Fruit fly (Drosophila melanogaster) whole organism, prepupa: Measurements from ENCODE around the gene hgo.

Experiments used
- Blimp-1 ChIP-seq: fragments of 200-800 bp; sonication (Bioruptor generic); optimal IDR thresholded peaks from 3 replicates; lab custom pipeline; 2017; ENCODE audit warnings: missing biosample characterization, missing genetic modification characterization, mild to moderate bottlenecking, moderate library complexity, missing genetic modification reagents
- CG10631 ChIP-seq: fragments of 200-800 bp; sonication (Bioruptor generic); optimal IDR thresholded peaks from 2 replicates; lab custom pipeline; 2016; ENCODE audit warnings: missing biosample characterization, missing genetic modification characterization
- CG11294 ChIP-seq: fragments of 200-800 bp; sonication (Bioruptor generic); IDR thresholded peaks from 2 replicates; pipeline ENCODE4 v1.3.6; 2022; ENCODE audit warnings: missing biosample characterization, missing genetic modification characterization
- CG1621 ChIP-seq: fragments of 200-800 bp; sonication (Bioruptor generic); optimal IDR thresholded peaks from 3 replicates; lab custom pipeline; 2018; ENCODE audit warnings: missing biosample characterization, mild to moderate bottlenecking, missing genetic modification characterization
- CG3032 ChIP-seq: fragments of 200-800 bp; optimal IDR thresholded peaks from 2 replicates; lab custom pipeline; 2019; ENCODE audit warnings: missing biosample characterization, mild to moderate bottlenecking, missing genetic modification characterization, moderate library complexity
- CG31627 ChIP-seq: fragments of 200-800 bp; sonication (Bioruptor generic); optimal IDR thresholded peaks from 3 replicates; lab custom pipeline; 2016; ENCODE audit warnings: missing biosample characterization, missing genetic modification characterization
- CG32006 ChIP-seq: fragments of 200-800 bp; sonication (Bioruptor generic); optimal IDR thresholded peaks from 3 replicates; lab custom pipeline; 2017; ENCODE audit warnings: missing biosample characterization, mild to moderate bottlenecking, missing genetic modification characterization
- CG3919 ChIP-seq: fragments of 200-800 bp; sonication (Bioruptor generic); optimal IDR thresholded peaks from 3 replicates; lab custom pipeline; 2016; ENCODE audit warnings: missing biosample characterization, missing genetic modification characterization
- CG4318 ChIP-seq: fragments of 200-800 bp; sonication (Bioruptor generic); optimal IDR thresholded peaks from 3 replicates; lab custom pipeline; 2017; ENCODE audit warnings: missing biosample characterization, mild to moderate bottlenecking, missing genetic modification characterization
- CG6276 ChIP-seq: fragments of 200-800 bp; sonication (Bioruptor generic); optimal IDR thresholded peaks from 2 replicates; lab custom pipeline; 2017; ENCODE audit warnings: missing biosample characterization, mild to moderate bottlenecking, missing genetic modification characterization
- CG6792 ChIP-seq: fragments of 200-800 bp; sonication (Bioruptor generic); optimal IDR thresholded peaks from 3 replicates; lab custom pipeline; 2016; ENCODE audit warnings: missing biosample characterization, missing genetic modification characterization
- CG6854 ChIP-seq: fragments of 200-800 bp; sonication (Bioruptor generic); optimal IDR thresholded peaks from 2 replicates; lab custom pipeline; 2017; ENCODE audit warnings: missing biosample characterization, mild to moderate bottlenecking, missing genetic modification characterization
- CG8119 ChIP-seq: fragments of 200-800 bp; sonication (Bioruptor generic); IDR thresholded peaks from 3 replicates; pipeline ENCODE4 v1.3.6; 2022; ENCODE audit warnings: missing biosample characterization, missing genetic modification characterization
- CG8319 ChIP-seq: fragments of 200-800 bp; sonication (Bioruptor generic); optimal IDR thresholded peaks from 3 replicates; lab custom pipeline; 2016; ENCODE audit warnings: missing biosample characterization, missing genetic modification characterization
- CG8632 ChIP-seq: fragments of 200-800 bp; sonication (Bioruptor generic); optimal IDR thresholded peaks from 3 replicates; lab custom pipeline; 2016; ENCODE audit warnings: missing biosample characterization, missing genetic modification characterization
- CG9139 ChIP-seq: fragments of 200-800 bp; sonication (Bioruptor generic); optimal IDR thresholded peaks from 3 replicates; lab custom pipeline; 2017; ENCODE audit warnings: missing biosample characterization, mild to moderate bottlenecking, missing genetic modification characterization
- Ets21C ChIP-seq: fragments of 200-800 bp; sonication (Bioruptor generic); optimal IDR thresholded peaks from 3 replicates; lab custom pipeline; 2016; ENCODE audit warnings: missing biosample characterization, missing genetic modification characterization
- Ets96B ChIP-seq: fragments of 200-800 bp; optimal IDR thresholded peaks from 2 replicates; lab custom pipeline; 2019; ENCODE audit warnings: missing biosample characterization, mild to moderate bottlenecking, missing genetic modification characterization, moderate library complexity
- Gug ChIP-seq: fragments of 200-800 bp; sonication (Bioruptor generic); IDR thresholded peaks from 2 replicates; pipeline ENCODE4 v1.3.6; 2022; ENCODE audit warnings: missing biosample characterization, missing genetic modification characterization
- Hr4 ChIP-seq: fragments of 200-800 bp; sonication (Bioruptor generic); optimal IDR thresholded peaks from 3 replicates; lab custom pipeline; 2016; ENCODE audit warnings: missing biosample characterization, missing genetic modification characterization
- Lpt ChIP-seq: fragments of 200-800 bp; sonication (Bioruptor generic); optimal IDR thresholded peaks from 3 replicates; lab custom pipeline; 2016; ENCODE audit warnings: missing biosample characterization, missing genetic modification characterization
- Met ChIP-seq: fragments of 200-800 bp; sonication (Bioruptor generic); optimal IDR thresholded peaks from 3 replicates; lab custom pipeline; 2016; ENCODE audit warnings: missing biosample characterization, missing genetic modification characterization
- Sox15 ChIP-seq: fragments of 200-800 bp; sonication (Bioruptor generic); optimal IDR thresholded peaks from 3 replicates; lab custom pipeline; 2016; ENCODE audit warnings: missing biosample characterization, missing genetic modification characterization
- achi ChIP-seq: fragments of 200-800 bp; sonication (Bioruptor generic); optimal IDR thresholded peaks from 3 replicates; lab custom pipeline; 2016; ENCODE audit warnings: missing biosample characterization, missing genetic modification characterization
- acj6 ChIP-seq: fragments of 200-800 bp; sonication (Bioruptor generic); optimal IDR thresholded peaks from 3 replicates; lab custom pipeline; 2016; ENCODE audit warnings: missing biosample characterization, missing genetic modification characterization
- cyc ChIP-seq: fragments of 200-800 bp; sonication (Bioruptor generic); optimal IDR thresholded peaks from 3 replicates; lab custom pipeline; 2016; ENCODE audit warnings: missing biosample characterization, missing genetic modification characterization
- dac ChIP-seq: fragments of 200-800 bp; sonication (Bioruptor generic); optimal IDR thresholded peaks from 2 replicates; lab custom pipeline; 2017; ENCODE audit warnings: missing biosample characterization, mild to moderate bottlenecking, missing genetic modification characterization
- dsx ChIP-seq: fragments of 200-800 bp; optimal IDR thresholded peaks from 3 replicates; lab custom pipeline; 2019; ENCODE audit warnings: missing biosample characterization, mild to moderate bottlenecking, missing genetic modification characterization, moderate library complexity; ENCODE audit not compliant: poor library complexity, severe bottlenecking
- eg ChIP-seq: fragments of 200-800 bp; sonication (Bioruptor generic); IDR thresholded peaks from 3 replicates; pipeline ENCODE4 v1.3.6; 2022; ENCODE audit warnings: missing biosample characterization, missing genetic modification characterization
- esn ChIP-seq: fragments of 200-800 bp; sonication (Bioruptor generic); optimal IDR thresholded peaks from 2 replicates; lab custom pipeline; 2016; ENCODE audit warnings: missing biosample characterization, mild to moderate bottlenecking, missing genetic modification characterization, moderate library complexity
- fd85E ChIP-seq: fragments of 200-800 bp; sonication (Bioruptor generic); optimal IDR thresholded peaks from 3 replicates; lab custom pipeline; 2016; ENCODE audit warnings: missing biosample characterization, missing genetic modification characterization
- fkh ChIP-seq: fragments of 200-800 bp; sonication (Bioruptor generic); optimal IDR thresholded peaks from 3 replicates; lab custom pipeline; 2017; ENCODE audit warnings: missing biosample characterization, mild to moderate bottlenecking, missing genetic modification characterization, moderate library complexity
- lz ChIP-seq: fragments of 200-800 bp; sonication (Bioruptor generic); optimal IDR thresholded peaks from 3 replicates; lab custom pipeline; 2016; ENCODE audit warnings: missing biosample characterization, missing genetic modification characterization
- pdm3 ChIP-seq: fragments of 200-800 bp; sonication (Bioruptor generic); optimal IDR thresholded peaks from 3 replicates; lab custom pipeline; 2016; ENCODE audit warnings: missing biosample characterization, missing genetic modification characterization
- salr ChIP-seq, 2 experiments: fragments of 200-800 bp; sonication (Bioruptor generic); optimal IDR thresholded peaks; 3 replicates each; lab custom pipeline; 2016 to 2018; ENCODE audit warnings: missing biosample characterization in 2 of 2, missing genetic modification characterization in 2 of 2, mild to moderate bottlenecking in 1 of 2
- spab ChIP-seq: fragments of 200-800 bp; sonication (Bioruptor generic); optimal IDR thresholded peaks from 2 replicates; lab custom pipeline; 2017; ENCODE audit warnings: missing biosample characterization, mild to moderate bottlenecking, missing genetic modification characterization, missing genetic modification reagents
- ss ChIP-seq, 2 experiments: fragments of 200-800 bp; sonication (Bioruptor generic); optimal IDR thresholded peaks; 2 replicates in 1 of 2; 3 replicates in 1 of 2; lab custom pipeline; 2017 to 2018; ENCODE audit warnings: mild to moderate bottlenecking in 2 of 2, missing biosample characterization in 2 of 2, missing genetic modification characterization in 2 of 2, moderate library complexity in 1 of 2
- svp ChIP-seq: fragments of 200-800 bp; sonication (Bioruptor generic); peaks from one replicate; lab custom pipeline; 2016; ENCODE audit warnings: missing biosample characterization, missing genetic modification characterization
- topi ChIP-seq: fragments of 200-800 bp; sonication (Bioruptor generic); optimal IDR thresholded peaks from 3 replicates; lab custom pipeline; 2016; ENCODE audit warnings: missing biosample characterization, missing genetic modification characterization
- vri ChIP-seq: fragments of 200-800 bp; sonication (Bioruptor generic); optimal IDR thresholded peaks from 3 replicates; lab custom pipeline; 2016; ENCODE audit warnings: missing biosample characterization, mild to moderate bottlenecking, missing genetic modification characterization

hgo gene

dm6 chr2L:11136093-11136492, at the start of gene hgo:
Gene hgo (plus strand): TSS chr2L:11136393.
- no peak for TF ChIP-seq Ets21C (GFP tag; lab: Kevin White, UChicago)
- TF ChIP-seq Hr4 (GFP tag; lab: Kevin White, UChicago), result no peak
- no peak for TF ChIP-seq lz (GFP tag; lab: Kevin White, UChicago)
- TF ChIP-seq spab, result no peak
- no peak for TF ChIP-seq CG8319 (GFP tag; lab: Kevin White, UChicago)
- no peak for TF ChIP-seq CG9139 (GFP tag; lab: Kevin White, UChicago)
- no peak for TF ChIP-seq fd85E
- no peak for TF ChIP-seq salr (GFP tag; optimal IDR thresholded peaks at IDR 0.05; lab: Kevin White, UChicago)
- TF ChIP-seq svp (GFP tag; lab: Kevin White, UChicago), result no peak
- no peak for TF ChIP-seq cyc
- no peak for TF ChIP-seq pdm3
- TF ChIP-seq dac (GFP tag; lab: Kevin White, UChicago), result no peak
- TF ChIP-seq CG3919 (GFP tag; lab: Kevin White, UChicago), result no peak
- TF ChIP-seq Sox15, result no peak
- TF ChIP-seq CG4318 (GFP tag; lab: Kevin White, UChicago), result no peak

- TF ChIP-seq CG8319 (GFP tag; lab: Kevin White, UChicago) (no peak), Sox15 (peak; percentile 8), esn (GFP tag; lab: Kevin White, UChicago) (peak; percentile 62), eg (no peak), fd85E (no peak), CG3032 (tag; lab: Kevin White, UChicago) (peak; percentile 45), ss (GFP tag; optimal IDR thresholded peaks at IDR 0.05; lab: Kevin White, UChicago) (no peak), Blimp-1 (GFP tag; lab: Kevin White, UChicago) (no peak), lz (GFP tag; lab: Kevin White, UChicago) (peak; percentile 37), Lpt (GFP tag; lab: Kevin White, UChicago) (no peak)
Observed at dm6 chr2L:11091111-11091510, 45.1 kb upstream of the hgo start, which contains the start of gene Wdr59. Gene Wdr59 (plus strand): TSS chr2L:11091444.

- peak; percentile 16 for TF ChIP-seq esn (GFP tag; lab: Kevin White, UChicago)
- TF ChIP-seq CG3032 (tag; lab: Kevin White, UChicago), result peak; percentile 9
- TF ChIP-seq topi (GFP tag; lab: Kevin White, UChicago), result no peak
Observed at dm6 chr2L:11100516-11101061, 35.6 kb upstream of the hgo start, which contains the start of gene Ge-1. Gene Ge-1 (minus strand): TSS chr2L:11100888.

dm6 chr2L:11105320-11105719, 30.9 kb upstream of the hgo start:
- TF ChIP-seq CG31627 (GFP tag; lab: Kevin White, UChicago), result no peak
- peak; percentile 94 for TF ChIP-seq svp (GFP tag; lab: Kevin White, UChicago)

- peak; percentile 97 for TF ChIP-seq achi (GFP tag; lab: Kevin White, UChicago)
- TF ChIP-seq acj6, result peak; percentile 99
- TF ChIP-seq CG3032 (tag; lab: Kevin White, UChicago), result peak; percentile 99
- peak; percentile 95 for TF ChIP-seq CG6276 (GFP tag; lab: Kevin White, UChicago)
- TF ChIP-seq Met (GFP tag; lab: Kevin White, UChicago), result peak; percentile 98
- TF ChIP-seq spab, result peak; percentile 97
- TF ChIP-seq Gug (GFP tag; lab: Robert Waterston, UW), result peak; percentile 99
- peak; percentile 90 for TF ChIP-seq Blimp-1 (GFP tag; lab: Kevin White, UChicago)
- peak; percentile 96 for TF ChIP-seq CG8119 (GFP tag; lab: Robert Waterston, UW)
- TF ChIP-seq CG10631 (GFP tag; lab: Kevin White, UChicago), result peak; percentile 99
- TF ChIP-seq Lpt (GFP tag; lab: Kevin White, UChicago), result peak; percentile 97
- TF ChIP-seq esn (GFP tag; lab: Kevin White, UChicago), result peak; percentile 98
- peak; percentile 99 for TF ChIP-seq lz (GFP tag; lab: Kevin White, UChicago)
- peak; percentile 91 for TF ChIP-seq CG6854 (GFP tag; lab: Kevin White, UChicago)
- peak; percentile 92 for TF ChIP-seq fkh
- peak; percentile 96 for TF ChIP-seq Ets21C (GFP tag; lab: Kevin White, UChicago)
- peak; percentile 98 for TF ChIP-seq Sox15
- TF ChIP-seq dac (GFP tag; lab: Kevin White, UChicago), result peak; percentile 95
- peak; percentile 96 to 97 for TF ChIP-seq ss (GFP tag; optimal IDR thresholded peaks at IDR 0.05; lab: Kevin White, UChicago)
- peak; percentile 94 for TF ChIP-seq vri (GFP tag; lab: Kevin White, UChicago)
- peak; percentile 96 for TF ChIP-seq CG4318 (GFP tag; lab: Kevin White, UChicago)
- TF ChIP-seq CG11294 (GFP tag; lab: Robert Waterston, UW), result peak; percentile 98
- TF ChIP-seq CG8632 (GFP tag; lab: Kevin White, UChicago), result peak; percentile 97
- TF ChIP-seq pdm3, result peak; percentile 98
- peak; percentile 98 for TF ChIP-seq Ets96B (tag; lab: Kevin White, UChicago)
- peak; percentile 97 for TF ChIP-seq CG32006 (GFP tag; lab: Kevin White, UChicago)
- peak; percentile 99 for TF ChIP-seq CG31627 (GFP tag; lab: Kevin White, UChicago)
- peak; percentile 98 for TF ChIP-seq Hr4 (GFP tag; lab: Kevin White, UChicago)
- peak; percentile 97 for TF ChIP-seq CG1621 (tag; lab: Kevin White, UChicago)
- TF ChIP-seq CG6792, result peak; percentile 97
- TF ChIP-seq dsx (GFP tag; lab: Kevin White, UChicago), result peak; percentile 96
Observed at dm6 chr2L:11106562-11106962, 29.6 kb upstream of the hgo start, which contains the start of gene Reps. Gene Reps (minus strand): TSS chr2L:11106645.
